Worm (Caenorhabditis elegans) whole organism, mixed stage, embryonic: Measurements from ENCODE around the gene C08B6.14.

ENCODE experiments used
- hlh-1 ChIP-seq: fragments of 150-350 bp; optimal IDR thresholded peaks from 2 replicates; lab custom pipeline; 2014; ENCODE audit warnings: missing biosample characterization, missing genetic modification reagents, missing genetic modification characterization
- lin-13 ChIP-seq: fragments of 150-350 bp; optimal IDR thresholded peaks from 2 replicates; lab custom pipeline; 2014; ENCODE audit warnings: missing biosample characterization, missing genetic modification characterization
- lsy-2 ChIP-seq: fragments of 150-350 bp; optimal IDR thresholded peaks from 2 replicates; lab custom pipeline; 2014; ENCODE audit warnings: missing biosample characterization, missing genetic modification characterization
- mep-1 ChIP-seq: fragments of 150-350 bp; optimal IDR thresholded peaks from 2 replicates; lab custom pipeline; 2017; ENCODE audit warnings: missing biosample characterization, missing genetic modification reagents, missing genetic modification characterization, inconsistent platforms
- pha-4 ChIP-seq: fragments of 150-350 bp; optimal IDR thresholded peaks from 2 replicates; lab custom pipeline; 2018; ENCODE audit warnings: missing biosample characterization, missing genetic modification reagents, missing genetic modification characterization
- snpc-4 ChIP-seq: fragments of 150-350 bp; optimal IDR thresholded peaks from 2 replicates; lab custom pipeline; 2014; ENCODE audit warnings: missing biosample characterization, missing genetic modification characterization
- unc-62 ChIP-seq: fragments of 150-350 bp; optimal IDR thresholded peaks from 2 replicates; lab custom pipeline; 2014; ENCODE audit warnings: missing biosample characterization, missing genetic modification reagents, missing genetic modification characterization

- TF ChIP-seq lsy-2 (tag; lab: Kevin White, UChicago), result no peak
- no peak for TF ChIP-seq hlh-1 (tag; lab: Kevin White, UChicago)
- TF ChIP-seq pha-4 (tag; lab: Kevin White, UChicago), result no peak
- TF ChIP-seq mep-1, result no peak
- no peak for TF ChIP-seq unc-62 (GFP tag; lab: Kevin White, UChicago)
- no peak for TF ChIP-seq snpc-4 (tag; lab: Kevin White, UChicago)
- no peak for TF ChIP-seq lin-13
Observed at ce11 chrV:10051855-10052254, 50.0 kb downstream of the C08B6.14 start, which contains the start of gene str-118.
